Worm (Caenorhabditis elegans) whole organism, mixed stage, embryonic: ENCODE data around the gene Y45F10D.14.

Experiments used
- blmp-1 ChIP-seq: fragments of 150-350 bp; optimal IDR thresholded peaks from 2 replicates; lab custom pipeline; 2014; ENCODE audit warnings: missing biosample characterization, missing genetic modification characterization
- ceh-43 ChIP-seq: fragments of 200-800 bp; sonication (Bioruptor generic); optimal IDR thresholded peaks from 2 replicates; lab custom pipeline; 2018; ENCODE audit warnings: mild to moderate bottlenecking, missing genetic modification characterization, moderate library complexity, missing compliant biosample characterization
- ceh-83 ChIP-seq: fragments of 200-800 bp; sonication (Bioruptor generic); optimal IDR thresholded peaks from 2 replicates; lab custom pipeline; 2018; ENCODE audit warnings: mild to moderate bottlenecking, missing genetic modification characterization, missing compliant biosample characterization
- flh-1 ChIP-seq: fragments of 200-800 bp; sonication (Bioruptor generic); optimal IDR thresholded peaks from 2 replicates; lab custom pipeline; 2018; ENCODE audit warnings: mild to moderate bottlenecking, missing genetic modification characterization, moderate library complexity, missing compliant biosample characterization
- lin-13 ChIP-seq: fragments of 150-350 bp; optimal IDR thresholded peaks from 2 replicates; lab custom pipeline; 2014; ENCODE audit warnings: missing biosample characterization, missing genetic modification characterization
- lsy-2 ChIP-seq: fragments of 150-350 bp; optimal IDR thresholded peaks from 2 replicates; lab custom pipeline; 2014; ENCODE audit warnings: missing biosample characterization, missing genetic modification characterization
- nhr-12 ChIP-seq: fragments of 150-350 bp; optimal IDR thresholded peaks from 2 replicates; lab custom pipeline; 2014; ENCODE audit warnings: missing biosample characterization, missing genetic modification characterization
- nhr-76 ChIP-seq: sonication (generic microtip); optimal IDR thresholded peaks from 2 replicates; lab custom pipeline; 2017; ENCODE audit warnings: missing biosample characterization, missing genetic modification characterization
- pha-4 ChIP-seq: fragments of 150-350 bp; optimal IDR thresholded peaks from 2 replicates; lab custom pipeline; 2018; ENCODE audit warnings: missing biosample characterization, missing genetic modification reagents, missing genetic modification characterization
- snpc-4 ChIP-seq: fragments of 150-350 bp; optimal IDR thresholded peaks from 2 replicates; lab custom pipeline; 2014; ENCODE audit warnings: missing biosample characterization, missing genetic modification characterization
- unc-120 ChIP-seq: sonication (generic microtip); optimal IDR thresholded peaks from 2 replicates; lab custom pipeline; 2017; ENCODE audit warnings: missing genetic modification characterization, missing compliant biosample characterization; ENCODE audit not compliant: poor library complexity, severe bottlenecking
- ztf-11 ChIP-seq: fragments of 150-350 bp; optimal IDR thresholded peaks from 2 replicates; lab custom pipeline; 2014; ENCODE audit warnings: missing biosample characterization, missing genetic modification characterization

DNA sequence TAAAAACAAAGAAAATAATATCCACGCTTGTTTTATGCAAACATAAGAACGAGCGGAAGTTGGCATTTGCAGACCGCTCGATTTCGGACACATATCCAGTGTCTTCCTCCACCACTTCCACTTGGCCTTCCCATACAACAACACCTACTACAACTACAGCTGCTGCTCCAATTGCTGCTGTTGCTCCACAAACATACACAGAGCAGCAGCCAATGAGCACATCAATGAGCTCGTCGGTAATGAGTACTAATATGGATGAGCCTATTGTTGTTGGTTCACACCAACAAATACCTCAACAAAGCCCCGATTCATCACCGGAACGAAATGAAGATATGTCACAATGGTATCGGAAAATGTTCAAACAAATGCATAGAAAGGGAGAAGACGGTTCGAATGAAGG lies 52.0 kb downstream of the Y45F10D.14 start:
- TF ChIP-seq blmp-1 (tag; lab: Kevin White, UChicago) (no peak), unc-120 (tag; lab: Kevin White, UChicago) (no peak), snpc-4 (tag; lab: Kevin White, UChicago) (no peak), ceh-83 (GFP tag; lab: Kevin White, UChicago) (no peak), flh-1 (GFP tag; lab: Kevin White, UChicago) (no peak), ceh-43 (GFP tag; lab: Kevin White, UChicago) (no peak), lsy-2 (tag; lab: Kevin White, UChicago) (no peak), ztf-11 (tag; lab: Kevin White, UChicago) (no peak), lin-13 (tag; lab: Kevin White, UChicago) (no peak), nhr-12 (tag; lab: Kevin White, UChicago) (no peak), nhr-76 (tag; lab: Kevin White, UChicago) (no peak), pha-4 (tag; lab: Kevin White, UChicago) (no peak)
